Fruit fly (Drosophila melanogaster) ovary, adult (tissue): ENCODE results near the gene jhamt.
A peak's percentile ranks its signal among the peaks of the same experiment; 100 is the strongest.

ENCODE experiments used
- CG17801 ChIP-seq: fragments of 200-800 bp; optimal IDR thresholded peaks from 2 replicates; lab custom pipeline; 2019; ENCODE audit warnings: missing biosample characterization, mild to moderate bottlenecking, missing genetic modification characterization, moderate library complexity; ENCODE audit not compliant: partially characterized antibody

The jhamt gene

DNA sequence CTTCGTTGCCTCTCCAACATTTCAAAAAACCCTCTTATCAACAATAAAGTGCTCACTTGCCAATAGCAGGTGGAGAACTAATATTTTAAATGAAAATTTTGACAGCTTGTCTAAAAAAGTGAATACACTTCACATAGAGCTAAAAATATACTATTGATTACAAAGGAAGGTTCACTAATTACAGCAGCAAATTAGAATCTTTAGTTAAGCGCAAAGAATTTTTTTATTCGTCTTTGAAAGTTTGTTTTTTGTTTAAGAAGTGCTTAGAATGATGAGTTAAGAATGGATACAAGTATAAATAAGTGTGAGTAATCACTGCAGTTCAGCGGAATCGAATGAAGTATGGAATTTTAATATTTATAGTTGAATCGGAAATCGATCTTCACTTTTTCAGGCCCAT, 23.5 kb upstream of the jhamt start, which contains the start of gene CG44405:
TSS of gene CG44405 (minus strand) at position 101 of the 400 bp plus-strand sequence.
- TF ChIP-seq CG17801 (GFP tag; lab: Kevin White, UChicago), result no peak

DNA sequence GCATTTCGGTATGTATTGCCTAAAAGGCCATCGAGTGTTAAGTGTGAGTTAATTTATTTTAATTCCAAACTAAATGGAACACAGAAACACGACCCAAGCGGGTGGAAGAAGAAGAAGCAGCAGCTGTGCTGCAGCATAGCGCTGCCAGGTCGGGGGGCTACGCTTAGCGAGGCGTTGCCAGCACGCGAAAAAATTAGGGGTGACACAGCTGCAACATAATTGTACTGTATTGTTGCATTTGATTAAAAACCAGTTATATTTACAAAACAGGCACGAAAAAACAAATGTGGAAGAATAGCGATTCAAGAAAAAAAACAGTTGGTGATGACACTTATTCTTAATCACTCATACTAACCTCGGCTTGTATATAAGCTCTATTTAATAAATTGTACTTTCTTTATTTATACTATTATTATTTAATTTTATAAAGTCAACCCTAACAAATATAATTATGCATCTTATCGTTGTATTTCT, 15.5 kb upstream of the jhamt start:
- peak; percentile 79 for TF ChIP-seq CG17801 (GFP tag; lab: Kevin White, UChicago)

DNA sequence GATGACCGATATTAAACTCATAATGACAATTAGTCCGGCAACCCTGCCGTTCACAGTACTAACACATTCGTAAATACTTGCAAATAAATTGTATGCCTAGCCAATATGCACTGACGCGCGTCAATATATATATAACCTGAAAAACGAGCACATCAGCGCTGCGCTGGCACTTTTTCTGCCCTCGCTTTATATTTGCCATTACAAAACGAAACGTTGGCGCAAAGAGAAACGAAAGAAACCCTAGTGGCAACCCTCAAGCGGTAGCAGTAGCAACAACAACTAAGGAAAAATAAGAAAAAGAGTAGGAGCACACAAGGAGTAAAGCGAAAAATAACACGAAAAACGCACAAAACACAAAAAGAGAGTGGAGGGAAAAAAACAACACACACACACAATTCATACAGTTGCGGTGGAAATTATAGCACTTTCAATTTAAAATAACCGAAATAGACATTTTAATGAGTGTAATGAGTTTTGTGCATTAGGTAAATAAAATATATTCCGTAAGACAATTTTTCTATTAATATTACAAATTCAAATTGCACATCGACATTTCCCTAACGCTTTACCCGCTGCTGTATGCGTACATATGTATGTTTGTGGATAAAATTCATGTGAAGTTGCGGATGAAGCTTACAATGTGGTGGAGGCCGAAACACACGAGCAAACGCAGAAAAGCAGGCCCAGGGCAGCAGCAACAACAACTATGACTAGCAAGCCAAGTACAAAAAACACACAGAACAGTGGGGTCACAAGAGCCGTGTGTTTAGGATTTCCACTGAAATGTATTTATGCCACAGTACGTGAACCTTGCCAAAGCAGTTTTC, 14.7 kb upstream of the jhamt start:
- TF ChIP-seq CG17801 (GFP tag; lab: Kevin White, UChicago), result peak; percentile 98

DNA sequence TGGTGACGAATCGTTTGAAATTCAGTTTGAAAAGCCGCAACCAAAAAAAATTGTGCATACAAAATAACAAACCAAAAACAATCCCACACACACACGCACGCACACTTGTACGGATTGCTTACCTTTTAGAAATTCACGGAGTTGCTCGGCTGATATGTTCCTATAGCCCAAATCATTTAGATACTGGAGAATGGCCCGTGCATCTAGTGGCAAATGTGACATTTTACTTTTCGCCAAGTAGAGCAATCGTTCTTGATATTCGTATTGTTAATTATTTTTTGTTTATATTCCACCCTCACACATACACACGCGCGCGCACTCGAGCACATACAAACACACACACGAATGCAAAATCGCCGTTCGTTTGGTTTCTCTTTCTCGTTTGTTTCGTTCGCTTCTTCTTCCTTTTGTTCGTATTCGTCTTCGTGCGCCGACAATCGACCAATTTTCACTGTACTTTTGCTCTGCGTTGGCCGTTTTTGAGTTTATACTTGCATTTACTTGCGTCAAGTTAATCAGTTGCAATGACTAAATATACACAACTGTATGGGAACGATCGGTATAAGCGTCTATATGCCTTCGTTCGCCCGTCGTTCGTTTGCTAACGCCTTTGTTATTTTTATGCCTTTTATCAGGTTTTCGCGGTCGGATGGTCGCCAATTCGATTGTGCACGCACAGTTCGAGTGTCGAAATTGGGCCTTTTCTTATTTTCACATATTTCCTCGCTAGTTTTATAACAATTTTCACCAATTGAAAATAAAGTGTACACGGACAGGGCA, 13.7 kb upstream of the jhamt start:
- peak; percentile 5 for TF ChIP-seq CG17801 (GFP tag; lab: Kevin White, UChicago)

DNA sequence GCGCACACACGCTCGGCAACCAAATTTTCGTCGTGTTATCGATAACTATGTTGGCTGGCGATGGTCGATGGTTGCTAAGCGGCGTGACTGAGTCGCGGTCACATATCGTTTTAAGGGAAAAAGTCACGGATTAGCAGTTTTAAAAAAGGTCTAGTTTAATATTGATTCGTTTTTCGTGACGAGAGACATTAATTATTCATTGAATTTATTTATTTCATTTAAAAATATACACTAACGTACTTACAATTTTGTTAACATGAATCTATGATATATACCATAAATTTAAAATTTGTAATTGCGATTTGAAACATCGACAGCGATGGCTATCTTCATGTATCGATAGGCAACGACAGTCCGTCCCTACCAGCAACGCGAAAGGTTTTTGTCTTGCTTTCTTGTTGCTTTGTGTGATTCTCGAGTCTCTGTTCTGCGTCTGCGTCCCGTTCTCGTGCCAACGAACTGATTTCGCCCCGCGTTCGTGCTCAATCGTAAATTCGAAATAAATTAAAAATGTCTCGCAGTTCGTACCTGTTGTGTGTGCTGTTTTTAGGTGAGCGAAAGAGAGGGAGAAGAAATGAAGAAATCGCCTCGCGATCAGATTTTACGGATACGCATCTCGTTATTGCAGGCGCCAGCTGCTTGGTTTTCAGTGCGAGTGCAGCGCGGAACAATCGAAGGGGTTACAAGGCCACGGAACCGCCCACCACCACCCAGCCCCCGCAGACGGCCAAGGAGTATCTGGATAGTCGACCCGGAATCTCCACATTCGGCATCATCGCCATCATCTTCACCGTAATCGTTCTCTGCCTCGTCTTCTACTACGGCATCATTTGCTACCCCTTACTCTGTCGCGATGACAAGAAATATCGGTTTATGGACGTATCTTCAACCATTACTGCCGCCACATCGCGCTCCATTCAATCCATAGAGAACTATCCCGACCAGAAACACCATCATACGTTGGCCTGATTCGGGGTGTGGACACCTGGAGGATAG, 12.8 kb upstream of the jhamt start, which contains the start of the genes Hyls1, chif and CG4455:
TSS of gene Hyls1 (minus strand) at position 44 of the 996 bp plus-strand sequence.
TSS of gene chif (minus strand) at position 44 of the 996 bp plus-strand sequence.
TSS of gene CG4455 (plus strand) at position 350 of the 996 bp plus-strand sequence.
- TF ChIP-seq CG17801 (GFP tag; lab: Kevin White, UChicago), result peak; percentile 22

- TF ChIP-seq CG17801 (GFP tag; lab: Kevin White, UChicago), result no peak
Observed at dm6 chr2L:16353765-16354164, 11.9 kb upstream of the jhamt start.

dm6 chr2L:16356249-16357025, 9.3 kb upstream of the jhamt start, which contains the start of gene CaBP1:
CaBP1 (minus strand) TSS chr2L:16356735.
- peak; percentile 9 for TF ChIP-seq CG17801 (GFP tag; lab: Kevin White, UChicago)

DNA sequence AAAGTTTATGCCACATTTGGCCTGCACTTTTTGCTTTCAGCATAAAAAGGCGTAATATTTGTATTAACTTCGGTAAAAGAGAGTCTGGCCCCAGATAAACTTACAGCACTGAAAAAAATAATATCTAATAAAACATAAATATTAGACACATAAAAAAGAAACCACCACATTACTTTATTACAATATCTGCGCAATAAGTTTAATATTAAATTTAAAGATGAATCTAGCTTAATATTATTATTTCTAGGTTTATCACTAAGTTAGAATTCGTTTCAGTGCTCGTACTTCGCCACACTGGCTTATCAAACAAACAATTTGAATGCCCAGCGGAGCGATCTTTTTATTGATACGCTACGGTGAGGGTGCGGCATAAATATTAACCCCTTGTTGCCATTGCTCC, 7.8 kb upstream of the jhamt start:
- no peak for TF ChIP-seq CG17801 (GFP tag; lab: Kevin White, UChicago)

DNA sequence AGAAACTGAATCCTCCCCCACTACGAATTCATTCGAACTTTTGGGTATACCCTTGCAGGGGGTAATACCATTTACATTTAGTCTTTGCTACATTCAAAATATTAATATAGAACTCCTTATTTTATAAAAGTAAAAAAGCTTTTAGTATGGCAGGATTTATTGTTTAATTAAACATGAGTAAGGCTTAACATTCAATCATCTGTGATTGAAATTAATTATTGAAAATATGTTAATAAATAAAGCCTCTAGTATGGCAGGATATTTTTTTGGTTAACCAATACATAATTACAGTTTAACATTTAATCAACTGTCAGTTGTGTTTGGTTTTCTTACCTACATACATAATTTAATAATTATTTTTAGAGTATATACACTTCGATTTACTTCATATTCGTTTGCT, 9.0 kb downstream of the jhamt start:
- TF ChIP-seq CG17801 (GFP tag; lab: Kevin White, UChicago), result no peak

DNA sequence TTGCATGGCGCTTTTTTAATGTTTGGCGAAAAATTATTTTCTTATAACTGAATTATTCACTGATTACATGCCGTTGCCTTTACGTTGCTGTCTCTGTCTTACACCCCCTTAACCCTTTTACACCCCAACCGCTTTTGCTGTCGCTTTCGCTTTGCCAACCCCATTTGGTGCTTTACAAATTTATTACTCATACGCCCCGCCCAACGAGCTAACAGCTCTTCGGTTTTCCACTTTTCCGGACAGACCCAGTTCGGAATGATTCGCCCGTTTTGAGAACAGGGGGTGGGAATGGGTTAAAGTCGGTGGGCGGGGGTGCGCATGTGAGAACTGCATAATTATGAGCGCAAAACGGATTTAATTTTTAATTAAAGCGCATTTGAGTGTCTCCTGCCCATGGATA, 15.3 kb downstream of the jhamt start:
- TF ChIP-seq CG17801 (GFP tag; lab: Kevin White, UChicago), result no peak

- TF ChIP-seq CG17801 (GFP tag; lab: Kevin White, UChicago), result no peak
Observed at dm6 chr2L:16390803-16391202, 25.1 kb downstream of the jhamt start.

dm6 chr2L:16397517-16397916, 31.8 kb downstream of the jhamt start:
- no peak for TF ChIP-seq CG17801 (GFP tag; lab: Kevin White, UChicago)

DNA sequence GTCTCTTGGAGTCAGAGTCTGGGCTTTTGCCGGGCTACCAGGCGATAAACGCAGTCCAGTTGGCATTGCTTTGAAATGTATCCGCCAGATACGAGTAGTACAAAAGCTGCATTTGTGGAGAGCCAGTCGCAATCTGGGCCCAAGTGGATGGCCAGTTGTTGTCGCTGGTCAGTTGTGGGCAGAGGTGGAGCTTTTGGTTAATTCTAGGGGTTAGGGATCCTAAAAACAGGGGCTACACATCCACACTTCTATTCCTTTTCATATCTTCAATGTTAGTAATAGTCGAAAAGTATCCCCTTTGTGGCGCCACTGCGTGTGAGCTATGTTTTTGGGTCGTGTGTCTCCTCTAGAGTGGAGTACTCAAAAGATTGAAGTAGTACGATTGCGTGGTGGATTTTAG, 36.8 kb downstream of the jhamt start:
- no peak for TF ChIP-seq CG17801 (GFP tag; lab: Kevin White, UChicago)
